Fruit fly (Drosophila melanogaster): ENCODE results near the gene Smr.
A peak's percentile ranks its signal among the peaks of the same experiment; 100 is the strongest.

The Smr gene

DNA sequence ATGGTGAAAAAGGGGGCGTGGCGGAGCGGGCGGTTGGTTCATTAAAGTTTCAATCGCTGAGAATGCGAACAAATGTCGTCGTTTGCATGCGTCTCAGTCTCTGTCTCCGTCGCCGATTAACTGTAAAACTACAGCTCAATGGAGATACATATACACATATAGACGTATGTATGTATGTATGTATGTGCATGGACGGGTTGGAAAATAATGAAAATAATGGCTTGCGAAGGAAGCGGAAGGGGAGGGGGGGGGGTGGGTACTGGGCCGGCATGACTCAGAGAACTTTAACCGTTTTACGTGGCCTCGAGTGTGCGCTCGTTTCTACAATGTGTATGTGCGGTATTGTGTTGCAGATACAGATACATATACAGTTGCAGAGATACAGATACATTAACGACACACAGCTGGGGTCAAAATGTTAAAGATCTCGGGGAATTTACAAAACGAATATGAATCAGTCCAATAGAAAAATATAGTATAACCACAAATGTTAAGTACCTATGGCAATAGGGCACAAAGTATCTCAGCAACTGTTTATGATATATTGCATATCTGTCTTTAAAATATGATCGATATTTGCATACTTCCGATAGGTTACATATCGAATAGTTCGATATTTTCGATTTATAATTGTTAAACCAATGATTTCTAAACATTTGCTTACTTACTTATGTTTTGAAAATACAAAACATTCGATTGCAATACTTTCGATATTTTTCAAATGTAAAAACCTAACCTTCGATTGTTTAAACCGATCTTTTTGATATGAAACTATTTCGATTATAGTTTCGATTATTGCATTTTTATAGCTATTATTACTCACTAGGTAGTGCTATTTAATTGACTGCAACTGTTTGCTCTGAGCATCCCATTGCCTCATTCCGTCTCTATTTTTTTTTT lies 17.9 kb downstream of the Smr start (continued):
- TF ChIP-seq sima (GFP tag; optimal IDR thresholded peaks at IDR 0.05) (no peak), CG31388 (GFP tag; optimal IDR thresholded peaks at IDR 0.05) (no peak), NfI (GFP tag; optimal IDR thresholded peaks at IDR 0.05) (no peak), danr (GFP tag; IDR thresholded peaks at IDR 0.05) (no peak), CG8388 (GFP tag; optimal IDR thresholded peaks at IDR 0.05) (peak; percentile 0), CG11695 (GFP tag; IDR thresholded peaks at IDR 0.05) (no peak), CG43689 (GFP tag; IDR thresholded peaks at IDR 0.05) (no peak), CG31365 (tag; optimal IDR thresholded peaks at IDR 0.05) (no peak), CG10321 (GFP tag; IDR thresholded peaks at IDR 0.05) (no peak), CG31224 (GFP tag; IDR thresholded peaks at IDR 0.05) (no peak), CG11085 (GFP tag; IDR thresholded peaks at IDR 0.05) (no peak), abd-A (tag; optimal IDR thresholded peaks at IDR 0.05) (peak; percentile 68), NK7.1 (GFP tag; optimal IDR thresholded peaks at IDR 0.05) (no peak), Camta (GFP tag; optimal IDR thresholded peaks at IDR 0.05) (no peak), Ets65A (GFP tag) (peak; percentile 50), Jarid2 (GFP tag; optimal IDR thresholded peaks at IDR 0.05) (no peak), pan (optimal IDR thresholded peaks at IDR 0.05) (no peak), pan (GFP tag; optimal IDR thresholded peaks at IDR 0.05 in 1 of 2, IDR thresholded peaks at IDR 0.05 in 1 of 2) (no peak), disco-r (GFP tag; optimal IDR thresholded peaks at IDR 0.05) (no peak), Stat92E (GFP tag; optimal IDR thresholded peaks at IDR 0.05) (no peak), Max (GFP tag; optimal IDR thresholded peaks at IDR 0.05) (no peak), Med (GFP tag) (no peak), Dp (GFP tag; optimal IDR thresholded peaks at IDR 0.05) (no peak), pum (GFP tag; optimal IDR thresholded peaks at IDR 0.05) (peak; percentile 5), ewg (GFP tag; optimal IDR thresholded peaks at IDR 0.05) (peak; percentile 2), CG13624 (GFP tag; optimal IDR thresholded peaks at IDR 0.05) (no peak), CG12744 (GFP tag; optimal IDR thresholded peaks at IDR 0.05) (no peak), CG1792 (GFP tag; optimal IDR thresholded peaks at IDR 0.05) (no peak), Deaf1 (tag; optimal IDR thresholded peaks at IDR 0.05) (no peak), CG12391 (tag; optimal IDR thresholded peaks at IDR 0.05) (peak; percentile 19), Fer2 (tag; optimal IDR thresholded peaks at IDR 0.05) (no peak), tup (GFP tag; optimal IDR thresholded peaks at IDR 0.05) (no peak), org-1 (GFP tag; optimal IDR thresholded peaks at IDR 0.05) (no peak), CG16779 (GFP tag; IDR thresholded peaks at IDR 0.05) (no peak), ase (GFP tag; IDR thresholded peaks at IDR 0.05) (no peak), vfl (GFP tag; optimal IDR thresholded peaks at IDR 0.05) (no peak), fru (optimal IDR thresholded peaks at IDR 0.05) (no peak), Dfd (GFP tag; optimal IDR thresholded peaks at IDR 0.05) (no peak), CG15514 (GFP tag; optimal IDR thresholded peaks at IDR 0.05) (no peak), Nf-YA (GFP tag; IDR thresholded peaks at IDR 0.05) (no peak), CG6175 (GFP tag; IDR thresholded peaks at IDR 0.05) (no peak), CG17186 (GFP tag; optimal IDR thresholded peaks at IDR 0.05) (no peak), CG18599 (GFP tag; optimal IDR thresholded peaks at IDR 0.05) (peak; percentile 19), bigmax (GFP tag; optimal IDR thresholded peaks at IDR 0.05) (no peak), CG34224 (GFP tag; IDR thresholded peaks at IDR 0.05; ENCODE audit: partially characterized antibody) (no peak), CG14050 (GFP tag; IDR thresholded peaks at IDR 0.05) (no peak), Oli (tag; optimal IDR thresholded peaks at IDR 0.05) (peak; percentile 56), ERR (GFP tag; optimal IDR thresholded peaks at IDR 0.05) (no peak), bab2 (GFP tag; optimal IDR thresholded peaks at IDR 0.05) (no peak), Vsx1 (GFP tag; optimal IDR thresholded peaks at IDR 0.05) (no peak)
